Fruit fly (Drosophila melanogaster) whole organism, larva: ENCODE results near the gene HLH3B.

Source experiments
- noc ChIP-seq: fragments of 200-800 bp; sonication (Bioruptor generic); optimal IDR thresholded peaks from 3 replicates; lab custom pipeline; 2019; ENCODE audit warnings: missing biosample characterization, mild to moderate bottlenecking, missing genetic modification characterization, moderate library complexity

Gene HLH3B

DNA sequence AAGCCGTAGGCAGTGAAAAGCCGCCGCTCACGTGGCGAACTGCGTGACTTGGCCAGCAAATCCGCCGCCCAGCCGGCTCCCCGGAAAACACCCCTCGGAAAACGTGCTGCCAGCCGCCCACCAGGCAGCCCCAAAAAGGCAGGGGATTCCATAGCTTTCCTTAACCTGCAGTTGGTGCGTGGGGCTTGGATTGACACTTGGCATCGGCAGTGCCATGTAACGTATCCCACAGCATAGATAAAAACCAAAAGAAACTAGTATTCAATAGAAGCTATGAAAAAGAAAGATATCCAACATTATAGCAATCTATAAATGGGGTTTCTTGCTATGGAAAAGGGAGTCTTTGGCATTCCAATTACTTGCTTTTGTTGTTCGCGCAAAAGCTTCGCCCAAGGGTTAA, 3.5 kb upstream of the HLH3B start:
- TF ChIP-seq noc (tag; lab: Kevin White, UChicago) = no peak

DNA sequence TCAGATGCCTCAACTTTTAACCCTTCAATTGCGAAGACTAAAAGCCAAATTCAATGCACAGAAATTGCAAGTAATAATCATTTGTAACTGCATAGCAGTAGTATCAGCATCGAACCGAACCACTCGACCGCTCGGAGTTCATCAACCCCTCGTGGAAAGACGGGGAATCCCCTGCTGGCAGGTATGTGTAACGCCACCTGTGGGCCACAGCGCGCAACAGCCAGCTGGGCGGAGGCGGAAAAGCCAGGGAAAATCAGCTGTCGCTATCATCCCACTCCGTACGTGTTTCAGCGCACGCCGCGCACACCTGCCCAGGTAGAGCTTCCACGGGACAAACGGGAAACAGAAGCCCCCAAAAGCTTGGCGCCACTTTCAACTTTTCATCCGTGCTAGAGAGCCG, 2.9 kb upstream of the HLH3B start:
- TF ChIP-seq noc (tag; lab: Kevin White, UChicago) = no peak

DNA sequence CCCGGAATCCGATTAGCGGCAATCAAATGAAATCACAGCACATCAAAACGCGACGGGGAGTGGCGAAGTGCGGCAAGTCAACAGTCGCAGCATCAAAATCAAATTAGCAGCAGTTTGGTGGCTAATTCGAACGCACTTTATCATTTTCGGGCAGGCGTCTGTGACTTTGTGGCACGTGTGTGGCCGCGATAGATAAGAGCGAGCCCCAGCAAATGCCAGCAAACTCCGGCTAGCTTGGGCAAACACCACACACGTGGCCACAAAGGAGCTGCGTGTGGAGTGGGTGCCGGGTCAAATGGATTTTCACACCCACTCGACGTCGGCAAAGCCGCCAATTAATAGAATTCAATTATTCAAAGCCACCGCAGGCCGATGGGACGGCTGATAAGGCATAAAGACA, 2.4 kb upstream of the HLH3B start:
- no peak for TF ChIP-seq noc (tag; lab: Kevin White, UChicago)

DNA sequence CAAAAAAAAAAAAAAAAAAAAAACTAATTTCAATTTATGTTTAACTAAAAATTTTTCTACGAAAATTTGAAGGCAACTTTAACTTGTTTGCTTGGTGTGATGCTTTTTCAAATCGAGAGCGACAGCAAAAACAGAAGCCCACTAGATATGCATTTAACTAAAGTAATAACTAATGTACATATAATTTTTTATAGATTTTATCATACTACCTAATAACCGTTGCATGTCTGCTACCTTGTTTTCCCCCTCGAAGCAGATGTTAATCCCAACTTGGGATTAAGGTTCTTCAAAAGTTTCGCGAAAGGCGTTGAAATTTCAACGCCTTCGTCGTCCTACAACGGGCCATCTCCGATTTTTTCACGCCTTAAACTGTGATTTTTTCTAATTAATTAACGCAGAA, 1.3 kb upstream of the HLH3B start, which contains the start of gene CG2652:
Gene CG2652 (minus strand): TSS at position 101 of the 400 bp plus-strand sequence.
- no peak for TF ChIP-seq noc (tag; lab: Kevin White, UChicago)

DNA sequence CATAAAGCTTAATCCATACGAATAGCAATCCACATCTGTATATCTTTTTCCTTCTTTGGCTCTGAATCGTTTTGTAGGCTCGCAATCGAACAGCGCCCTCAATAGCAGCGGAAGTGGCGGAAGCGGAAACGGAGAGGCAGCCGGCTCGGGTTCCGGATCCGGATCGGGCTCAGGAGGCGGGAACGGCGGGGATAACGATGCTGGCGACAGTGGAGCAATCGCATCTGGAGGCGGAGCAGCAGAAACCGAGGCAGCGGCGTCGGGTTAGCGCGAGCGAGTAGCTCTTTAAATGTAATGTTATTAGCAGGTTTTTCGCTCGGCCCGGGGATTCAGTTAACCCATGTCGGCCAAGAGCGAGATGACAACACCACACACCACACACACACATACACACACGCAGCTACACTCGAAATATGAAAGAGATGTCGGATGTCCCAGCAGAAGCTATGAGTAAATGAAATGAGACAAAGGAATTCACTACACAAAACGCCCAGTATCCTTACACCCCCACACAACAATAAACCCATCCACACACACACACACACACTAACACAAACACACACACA, 4.4 kb downstream of the HLH3B start:
- TF ChIP-seq noc (tag; lab: Kevin White, UChicago) = no peak

DNA sequence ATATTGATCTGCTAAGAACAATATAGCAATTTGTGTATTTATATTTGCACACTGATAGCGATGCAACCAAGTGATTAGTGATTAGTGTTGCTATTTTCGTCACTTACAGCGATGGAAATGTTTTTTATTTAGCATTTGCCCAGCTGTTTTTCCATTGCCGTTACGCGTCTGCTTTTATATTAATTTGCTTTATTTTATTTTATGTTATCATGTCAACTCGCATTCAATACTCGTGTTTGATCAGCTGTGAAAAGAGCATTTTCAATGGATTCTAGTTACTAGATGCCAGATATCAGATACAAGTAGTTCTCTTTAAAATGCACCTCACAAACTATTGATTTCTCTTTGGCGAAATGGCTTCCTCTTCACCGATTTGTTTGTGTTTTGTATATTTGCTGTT, 18.1 kb downstream of the HLH3B start:
- no peak for TF ChIP-seq noc (tag; lab: Kevin White, UChicago)

DNA sequence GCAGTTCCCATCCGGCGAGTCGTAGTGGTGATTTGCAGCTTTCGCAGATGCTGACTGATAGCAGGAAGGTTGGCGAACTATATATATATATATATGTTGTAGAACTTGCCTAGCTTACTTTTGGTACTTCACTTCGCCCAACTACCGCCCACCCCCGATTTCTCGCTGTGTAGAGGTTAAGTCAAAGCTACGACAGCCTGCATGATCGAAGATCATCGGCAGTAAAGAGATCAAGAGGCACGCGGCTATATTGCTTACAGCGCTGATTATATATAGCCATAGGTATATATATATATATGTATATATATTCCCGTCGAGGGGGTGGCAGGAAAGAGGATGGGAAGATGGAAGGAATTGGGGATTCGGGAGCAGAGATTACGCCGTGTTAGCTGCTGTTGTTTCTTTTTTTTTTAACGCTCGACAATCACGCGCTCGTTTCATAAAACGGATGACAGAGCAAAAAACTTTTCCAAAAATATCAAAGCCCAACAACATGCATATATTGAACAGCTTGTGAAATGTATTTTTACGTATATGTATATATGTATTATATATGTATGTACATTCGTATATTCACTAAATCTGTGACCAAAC, 18.9 kb downstream of the HLH3B start:
- no peak for TF ChIP-seq noc (tag; lab: Kevin White, UChicago)

DNA sequence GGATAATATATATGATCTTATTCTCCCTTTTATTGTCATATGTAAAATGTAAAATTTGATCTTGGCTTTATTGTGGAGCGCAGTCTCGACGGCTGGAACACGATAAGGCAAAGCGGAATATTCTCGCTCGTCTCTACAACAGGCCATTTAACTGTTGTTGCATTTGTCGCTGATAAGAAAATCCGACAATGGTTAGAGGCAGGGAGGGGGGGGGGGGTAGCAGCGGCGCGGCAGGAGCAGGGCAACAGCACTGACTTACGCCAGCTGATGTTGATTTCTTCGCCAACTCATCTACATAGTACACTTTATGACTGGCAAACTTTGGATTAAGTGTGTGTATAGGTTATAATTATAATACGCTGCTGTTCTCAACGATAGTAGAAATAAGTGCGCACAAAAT, 19.8 kb downstream of the HLH3B start:
- TF ChIP-seq noc (tag; lab: Kevin White, UChicago) = peak; percentile 45

DNA sequence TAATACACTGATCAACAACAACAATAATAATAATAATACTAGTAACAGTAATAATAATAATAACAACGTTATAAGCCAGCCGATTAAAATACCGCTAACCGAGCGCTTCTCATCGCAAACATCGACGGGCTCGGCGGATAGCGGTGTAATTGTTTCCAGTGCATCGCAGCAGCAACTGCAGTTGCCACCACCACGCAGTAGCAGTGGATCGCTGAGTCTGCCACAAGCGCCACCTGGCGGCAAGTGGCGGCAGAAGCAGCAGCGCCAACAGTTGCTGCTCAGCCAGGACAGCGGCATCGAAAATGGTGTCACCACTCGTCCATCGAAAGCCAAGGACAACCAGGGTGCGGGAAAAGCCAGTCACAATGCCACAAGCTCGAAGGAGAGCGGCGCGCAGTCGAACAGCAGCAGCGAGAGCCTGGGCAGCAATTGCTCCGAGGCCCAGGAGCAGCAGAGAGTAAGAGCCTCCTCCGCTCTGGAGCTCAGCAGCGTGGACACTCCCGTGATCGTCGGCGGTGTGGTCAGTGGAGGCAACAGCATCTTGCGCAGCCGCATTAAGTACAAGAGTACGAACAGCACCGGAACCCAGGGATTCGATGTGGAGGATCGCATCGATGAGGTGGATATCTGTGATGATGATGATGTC, 22.0 kb downstream of the HLH3B start:
- TF ChIP-seq noc (tag; lab: Kevin White, UChicago) = no peak

DNA sequence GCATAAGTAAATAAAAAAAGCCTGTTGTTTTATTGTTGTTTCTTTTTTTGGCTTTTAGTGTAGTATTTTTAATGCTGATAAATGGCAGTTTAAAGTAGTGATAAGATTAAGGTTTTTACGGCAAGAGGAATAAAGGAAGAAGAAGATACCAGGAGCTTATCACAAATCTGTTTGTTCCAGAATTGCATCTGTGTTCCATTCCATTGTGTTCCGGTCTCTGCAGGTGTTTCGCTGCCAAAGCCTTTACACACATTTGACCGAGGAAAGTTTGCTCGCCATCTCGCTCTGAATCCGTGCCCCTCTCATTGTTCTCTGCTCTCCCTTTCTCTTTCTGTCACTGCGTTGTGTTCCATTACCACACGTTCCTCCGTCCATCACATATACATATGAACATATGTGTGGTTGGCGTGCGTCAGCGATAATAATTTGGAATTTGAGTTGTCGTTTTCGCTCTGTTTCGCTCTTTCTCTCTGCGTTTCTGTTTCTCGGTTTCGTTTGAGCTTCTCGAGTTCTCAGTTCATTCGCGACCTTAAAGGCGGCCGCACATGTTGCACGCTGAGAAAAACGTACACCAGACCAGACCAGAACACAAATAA, 23.2 kb downstream of the HLH3B start:
- peak; percentile 69 for TF ChIP-seq noc (tag; lab: Kevin White, UChicago)

DNA sequence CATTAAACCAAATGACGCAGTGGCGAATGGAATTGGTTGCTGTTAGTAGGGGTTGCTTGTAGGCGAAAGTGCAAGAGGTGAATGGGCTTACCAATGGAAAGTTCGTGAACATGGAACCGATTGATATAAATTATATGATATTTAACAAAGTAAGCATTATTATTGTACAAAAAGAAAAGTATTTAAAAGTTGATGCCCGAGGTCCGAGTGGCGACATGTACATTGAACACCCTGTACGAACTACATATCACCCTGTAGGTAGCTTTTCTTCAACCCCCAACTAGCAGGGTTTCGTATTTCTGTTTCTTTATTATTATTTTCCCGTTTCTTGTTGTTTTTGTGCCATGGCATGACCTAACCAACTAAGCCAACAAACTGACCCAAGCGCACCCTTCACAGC, 24.3 kb downstream of the HLH3B start:
- TF ChIP-seq noc (tag; lab: Kevin White, UChicago) = no peak

DNA sequence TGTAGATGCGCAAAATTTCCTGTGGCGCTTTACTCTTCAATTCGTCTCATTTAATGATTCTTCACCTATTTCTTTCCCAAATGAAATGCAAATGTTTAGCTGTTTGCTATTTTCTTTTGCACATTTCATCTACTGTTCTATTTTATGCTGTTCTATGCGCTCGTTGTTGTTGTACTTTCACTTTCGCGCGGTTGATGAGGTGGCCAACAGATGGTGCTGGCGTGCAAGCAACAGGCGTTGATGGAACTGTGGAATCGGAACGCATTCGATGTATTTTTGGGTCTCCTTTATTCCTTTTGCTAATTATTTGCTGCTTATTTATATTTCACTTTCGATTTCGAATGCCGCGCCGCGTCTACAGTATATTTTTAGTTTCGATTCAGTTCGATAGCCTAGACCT, 25.5 kb downstream of the HLH3B start:
- TF ChIP-seq noc (tag; lab: Kevin White, UChicago) = no peak

DNA sequence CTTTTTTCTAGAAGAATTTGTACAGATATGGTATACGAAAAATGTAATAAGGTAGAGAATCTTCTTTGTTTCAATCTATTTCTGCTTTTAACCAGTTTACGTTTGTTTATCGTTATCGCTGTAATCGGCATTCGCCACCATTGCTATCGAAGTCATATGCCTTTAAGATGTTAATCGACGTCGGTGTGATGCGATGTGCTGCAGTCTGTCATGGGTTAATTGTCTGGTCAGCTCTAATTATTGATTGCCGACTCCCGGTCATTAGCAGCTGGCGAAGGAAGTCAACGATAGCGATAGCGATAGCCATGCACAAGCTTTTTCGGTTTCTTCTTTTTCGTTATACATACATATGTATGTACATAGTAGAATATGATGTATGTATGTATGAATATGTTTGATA, 26.0 kb downstream of the HLH3B start:
- TF ChIP-seq noc (tag; lab: Kevin White, UChicago) = no peak

DNA sequence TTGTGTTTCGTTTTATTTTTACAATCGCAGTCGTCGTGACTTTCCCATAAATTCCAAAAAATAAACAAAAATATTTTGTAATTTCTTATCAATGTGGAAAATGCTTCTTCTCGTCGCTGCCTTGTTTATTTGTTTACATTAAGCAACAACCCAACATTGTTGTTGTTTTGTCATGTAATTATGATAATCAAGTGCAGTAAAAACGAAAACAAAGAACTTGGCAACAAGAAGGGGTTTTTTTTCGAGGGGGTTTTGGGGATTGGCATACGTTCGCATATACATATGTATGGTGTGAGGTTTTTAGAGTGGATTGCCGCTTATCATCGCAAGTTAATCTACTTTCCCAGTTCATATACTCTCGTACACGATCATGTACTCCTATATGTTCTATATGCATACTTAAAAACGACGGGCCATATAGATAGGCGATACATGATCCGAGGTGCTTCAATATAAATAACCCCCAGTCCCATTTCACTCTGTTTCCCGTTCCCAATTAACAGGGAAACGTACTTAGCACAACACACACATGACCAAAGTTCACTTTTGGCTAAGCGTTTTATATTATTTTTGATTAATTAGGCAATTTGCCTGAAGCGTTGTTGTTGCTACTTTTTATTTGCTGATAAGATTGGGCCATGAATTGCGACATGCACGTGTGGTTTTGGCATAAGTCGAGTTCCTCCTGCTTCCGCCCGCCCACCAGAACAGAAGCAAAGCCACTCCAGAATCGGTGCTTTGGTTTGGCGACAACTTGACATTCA, 27.8 kb downstream of the HLH3B start:
- TF ChIP-seq noc (tag; lab: Kevin White, UChicago) = peak; percentile 80

DNA sequence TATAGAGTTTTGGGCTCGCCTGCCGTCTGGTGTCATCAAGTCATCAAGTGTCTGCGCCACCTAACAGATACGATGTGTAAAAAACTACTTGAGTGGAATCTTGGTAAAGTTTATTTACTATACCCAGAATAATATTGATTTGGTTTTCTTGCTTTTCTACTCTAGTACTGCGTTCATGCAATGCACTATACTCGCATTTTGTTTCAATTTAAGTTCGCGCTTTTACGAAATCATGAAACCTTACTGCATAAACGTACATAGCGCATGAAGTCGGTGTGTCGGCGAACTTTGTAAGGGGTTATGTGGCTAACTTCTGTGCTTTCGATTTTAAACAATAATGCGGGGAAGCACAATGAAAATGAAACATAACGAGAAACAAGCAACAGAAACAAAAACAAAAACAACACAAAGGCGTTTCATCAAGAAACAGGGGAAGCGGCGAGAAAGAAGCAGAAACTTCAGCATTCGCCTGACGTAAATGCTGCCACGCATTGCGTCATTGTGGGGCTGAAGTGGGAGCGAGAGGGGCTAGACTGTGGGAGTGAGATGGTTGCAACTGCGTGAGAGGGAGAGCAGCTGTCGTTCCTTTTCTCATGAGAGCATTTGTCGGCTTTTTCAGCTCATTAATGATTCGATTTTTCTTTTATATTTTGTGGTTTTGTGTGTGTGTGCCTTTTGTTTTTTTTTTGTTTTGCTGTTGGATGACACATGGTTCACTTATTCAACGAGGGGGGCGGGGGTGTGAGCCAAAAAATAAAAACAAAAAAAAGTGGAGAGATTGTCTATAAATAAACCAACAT, 29.2 kb downstream of the HLH3B start:
- no peak for TF ChIP-seq noc (tag; lab: Kevin White, UChicago)
